Worm (Caenorhabditis elegans) whole organism, L4 larva: Measurements from ENCODE around the gene srx-84.
A peak's percentile ranks its signal among the peaks of the same experiment; 100 is the strongest.

Experiments used
- F37D6.2 ChIP-seq: sonication (generic microtip); optimal IDR thresholded peaks from 2 replicates; lab custom pipeline; 2016; ENCODE audit warnings: mild to moderate bottlenecking, missing genetic modification characterization, missing compliant biosample characterization
- F44E2.7 ChIP-seq: fragments of 200-800 bp; sonication (Bioruptor generic); IDR thresholded peaks from 2 replicates; pipeline ENCODE4 v2.1.2; 2022; ENCODE audit warnings: missing genetic modification characterization, missing compliant biosample characterization
- R02D3.7 ChIP-seq: fragments of 150-350 bp; sonication (generic microtip); optimal IDR thresholded peaks from 3 replicates; lab custom pipeline; 2014; ENCODE audit warnings: missing biosample characterization, missing genetic modification characterization
- T26A8.4 ChIP-seq: fragments of 200-800 bp; sonication (Bioruptor generic); IDR thresholded peaks from 2 replicates; pipeline ENCODE4 v1.3.6; 2022; ENCODE audit warnings: missing genetic modification characterization, missing compliant biosample characterization
- Y105C5A.15 ChIP-seq: fragments of 200-800 bp; sonication (Bioruptor generic); IDR thresholded peaks from 2 replicates; pipeline ENCODE4 v1.3.6; 2022; ENCODE audit warnings: missing genetic modification characterization, missing compliant biosample characterization
- Y48G9A.11 ChIP-seq: fragments of 200-800 bp; sonication (Bioruptor generic); IDR thresholded peaks from 2 replicates; pipeline ENCODE4 v1.3.6; 2022; ENCODE audit warnings: missing genetic modification reagents, missing genetic modification characterization, missing compliant biosample characterization
- Y5F2A.4 ChIP-seq: fragments of 200-800 bp; sonication (Bioruptor generic); optimal IDR thresholded peaks from 2 replicates; lab custom pipeline; 2018; ENCODE audit warnings: mild to moderate bottlenecking, missing genetic modification characterization, missing compliant biosample characterization
- Y75B8A.6 ChIP-seq: fragments of 200-800 bp; sonication (Bioruptor generic); IDR thresholded peaks from 2 replicates; pipeline ENCODE4 v1.3.6; 2022; ENCODE audit warnings: missing genetic modification reagents, missing genetic modification characterization, missing compliant biosample characterization
- ZK337.2 ChIP-seq: fragments of 200-800 bp; sonication (Bioruptor generic); IDR thresholded peaks from 2 replicates; pipeline ENCODE4 v1.3.6; 2022; ENCODE audit warnings: missing genetic modification reagents, missing genetic modification characterization, missing compliant biosample characterization
- ZK546.5 ChIP-seq, 2 experiments: sonication (generic microtip); optimal IDR thresholded peaks; 2 replicates each; lab custom pipeline; 2017; ENCODE audit warnings: missing biosample characterization in 2 of 2, missing genetic modification characterization in 2 of 2
- aha-1 ChIP-seq: fragments of 150-350 bp; peaks from one replicate; lab custom pipeline; 2014; ENCODE audit warnings: missing biosample characterization, missing genetic modification characterization
- attf-4 ChIP-seq: sonication (generic microtip); optimal IDR thresholded peaks from 3 replicates; lab custom pipeline; 2017; ENCODE audit warnings: missing biosample characterization, missing genetic modification characterization
- ceh-28 ChIP-seq: fragments of 150-350 bp; optimal IDR thresholded peaks from 2 replicates; lab custom pipeline; 2014; ENCODE audit warnings: missing biosample characterization, missing genetic modification reagents, missing genetic modification characterization
- ceh-62 ChIP-seq: sonication (generic microtip); optimal IDR thresholded peaks from 2 replicates; lab custom pipeline; 2017; ENCODE audit warnings: missing biosample characterization, missing genetic modification characterization
- ces-1 ChIP-seq: fragments of 150-350 bp; sonication (generic microtip); optimal IDR thresholded peaks from 4 replicates; lab custom pipeline; 2014; ENCODE audit warnings: missing biosample characterization, missing genetic modification reagents, missing genetic modification characterization
- cey-2 ChIP-seq: sonication (generic microtip); optimal IDR thresholded peaks from 3 replicates; lab custom pipeline; 2017; ENCODE audit warnings: missing genetic modification characterization, mild to moderate bottlenecking, missing compliant biosample characterization, antibody characterized with exemption, borderline replicate concordance; ENCODE audit not compliant: insufficient read depth
- ctbp-1 ChIP-seq: fragments of 200-800 bp; sonication (Bioruptor generic); IDR thresholded peaks from 2 replicates; pipeline ENCODE4 v1.3.6; 2022; ENCODE audit warnings: missing genetic modification reagents, missing genetic modification characterization, missing compliant biosample characterization
- daf-12 ChIP-seq: fragments of 150-350 bp; optimal IDR thresholded peaks from 2 replicates; lab custom pipeline; 2014; ENCODE audit warnings: missing biosample characterization, missing genetic modification reagents, missing genetic modification characterization
- daf-16 ChIP-seq, 3 experiments: sonication (generic microtip); optimal IDR thresholded peaks; 2 replicates each; lab custom pipeline; 2016 to 2017; ENCODE audit warnings: missing genetic modification characterization in 3 of 3, missing genetic modification reagents in 3 of 3, mild to moderate bottlenecking in 2 of 3, missing compliant biosample characterization in 2 of 3, missing biosample characterization in 1 of 3, moderate library complexity in 1 of 3
- dmd-6 ChIP-seq: fragments of 200-800 bp; sonication (Bioruptor generic); IDR thresholded peaks from 2 replicates; pipeline ENCODE4 v1.3.6; 2022; ENCODE audit warnings: missing genetic modification reagents, missing genetic modification characterization, missing compliant biosample characterization
- dpl-1 ChIP-seq: fragments of 150-350 bp; optimal IDR thresholded peaks from 2 replicates; lab custom pipeline; 2014; ENCODE audit warnings: missing biosample characterization, missing genetic modification reagents, missing genetic modification characterization
- duxl-1 ChIP-seq: sonication (generic microtip); optimal IDR thresholded peaks from 2 replicates; lab custom pipeline; 2016; ENCODE audit warnings: mild to moderate bottlenecking, missing genetic modification characterization, moderate library complexity, missing compliant biosample characterization; ENCODE audit not compliant: poor library complexity
- dve-1 ChIP-seq: sonication (generic microtip); optimal IDR thresholded peaks from 2 replicates; lab custom pipeline; 2017; ENCODE audit warnings: antibody characterized with exemption, mild to moderate bottlenecking, missing genetic modification characterization, missing compliant biosample characterization; ENCODE audit not compliant: insufficient read depth
- egl-27 ChIP-seq: sonication (generic microtip); optimal IDR thresholded peaks from 3 replicates; lab custom pipeline; 2017; ENCODE audit warnings: missing biosample characterization, missing genetic modification reagents, missing genetic modification characterization
- fkh-10 ChIP-seq: fragments of 150-350 bp; optimal IDR thresholded peaks from 2 replicates; lab custom pipeline; 2014; ENCODE audit warnings: missing biosample characterization, missing genetic modification reagents, missing genetic modification characterization
- hif-1 ChIP-seq, 2 experiments: sonication (generic microtip); optimal IDR thresholded peaks; 2 replicates each; lab custom pipeline; 2016 to 2017; ENCODE audit warnings: missing compliant biosample characterization in 2 of 2, missing genetic modification characterization in 2 of 2, missing genetic modification reagents in 2 of 2, missing genotype in 2 of 2, mild to moderate bottlenecking in 1 of 2
- hlh-11 ChIP-seq: fragments of 200-800 bp; sonication (Bioruptor generic); optimal IDR thresholded peaks from 2 replicates; lab custom pipeline; 2018; ENCODE audit warnings: mild to moderate bottlenecking, missing genetic modification characterization, missing compliant biosample characterization
- jun-1 ChIP-seq: fragments of 150-350 bp; optimal IDR thresholded peaks from 2 replicates; lab custom pipeline; 2014; ENCODE audit warnings: missing biosample characterization, missing genetic modification reagents, missing genetic modification characterization
- lim-7 ChIP-seq: fragments of 200-800 bp; sonication (Bioruptor generic); IDR thresholded peaks from 2 replicates; pipeline ENCODE4 v1.3.6; 2022; ENCODE audit warnings: missing genetic modification characterization, missing compliant biosample characterization
- lir-3 ChIP-seq: sonication (generic microtip); optimal IDR thresholded peaks from 2 replicates; lab custom pipeline; 2016; ENCODE audit warnings: mild to moderate bottlenecking, missing genetic modification characterization, missing compliant biosample characterization
- lsy-2 ChIP-seq, 2 experiments: fragments of 150-350 bp in 1 of 2; sonication (generic microtip) in 1 of 2; optimal IDR thresholded peaks; 2 replicates each; lab custom pipeline; 2014 to 2017; ENCODE audit warnings: missing biosample characterization in 2 of 2, missing genetic modification characterization in 2 of 2
- madf-5 ChIP-seq, 2 experiments: fragments of 200-800 bp; sonication (Bioruptor generic); IDR thresholded peaks; 2 replicates each; pipeline ENCODE4 v1.3.6; 2022; ENCODE audit warnings: missing compliant biosample characterization in 2 of 2, missing genetic modification characterization in 2 of 2
- madf-9 ChIP-seq: fragments of 200-800 bp; sonication (Bioruptor generic); conservative IDR thresholded peaks from 2 replicates; pipeline ENCODE4 v1.3.6; 2022; ENCODE audit warnings: missing genetic modification reagents, missing genetic modification characterization, missing compliant biosample characterization
- mes-2 ChIP-seq: sonication (generic microtip); optimal IDR thresholded peaks from 2 replicates; lab custom pipeline; 2016; ENCODE audit warnings: missing genotype, mild to moderate bottlenecking, missing genetic modification characterization, missing compliant biosample characterization; ENCODE audit not compliant: poor library complexity, severe bottlenecking
- mxl-3 ChIP-seq: fragments of 200-800 bp; sonication (Bioruptor generic); optimal IDR thresholded peaks from 2 replicates; lab custom pipeline; 2018; ENCODE audit warnings: mild to moderate bottlenecking, missing genetic modification characterization, missing compliant biosample characterization
- nhr-41 ChIP-seq: fragments of 200-800 bp; sonication (Bioruptor generic); IDR thresholded peaks from 2 replicates; pipeline ENCODE4 v1.3.6; 2022; ENCODE audit warnings: missing genetic modification reagents, missing genetic modification characterization, missing compliant biosample characterization
- nhr-6 ChIP-seq: fragments of 150-350 bp; optimal IDR thresholded peaks from 2 replicates; lab custom pipeline; 2014; ENCODE audit warnings: missing biosample characterization, missing genetic modification characterization
- pha-4 ChIP-seq, 2 experiments: fragments of 150-350 bp in 1 of 2; fragments of 200-800 bp in 1 of 2; sonication (Bioruptor generic) in 1 of 2; IDR thresholded peaks in 1 of 2; optimal IDR thresholded peaks in 1 of 2; 2 replicates each; pipeline versions ENCODE4 v1.3.6 to Lab custom; 2014 to 2022; ENCODE audit warnings: missing genetic modification characterization in 2 of 2, missing genetic modification reagents in 2 of 2, missing biosample characterization in 1 of 2, missing compliant biosample characterization in 1 of 2
- pqm-1 ChIP-seq: sonication (generic microtip); optimal IDR thresholded peaks from 2 replicates; lab custom pipeline; 2017; ENCODE audit warnings: missing biosample characterization, missing genetic modification characterization
- rbr-2 ChIP-seq: sonication (generic microtip); optimal IDR thresholded peaks from 2 replicates; lab custom pipeline; 2016; ENCODE audit warnings: missing genotype, missing genetic modification characterization, missing compliant biosample characterization
- set-16 ChIP-seq: fragments of 200-800 bp; sonication (Bioruptor generic); IDR thresholded peaks from 2 replicates; pipeline ENCODE4 v1.3.6; 2022; ENCODE audit warnings: missing genetic modification reagents, missing genetic modification characterization, missing compliant biosample characterization
- skn-1 ChIP-seq: fragments of 150-350 bp; optimal IDR thresholded peaks from 2 replicates; lab custom pipeline; 2014; ENCODE audit warnings: missing biosample characterization, missing genetic modification characterization
- snpc-1.2 ChIP-seq: fragments of 200-800 bp; sonication (Bioruptor generic); IDR thresholded peaks from 2 replicates; pipeline ENCODE4 v1.3.6; 2022; ENCODE audit warnings: missing genetic modification reagents, missing genetic modification characterization, missing compliant biosample characterization
- spr-1 ChIP-seq: sonication (generic microtip); optimal IDR thresholded peaks from 2 replicates; lab custom pipeline; 2016; ENCODE audit warnings: mild to moderate bottlenecking, missing genetic modification characterization, missing compliant biosample characterization
- spr-3 ChIP-seq: fragments of 200-800 bp; sonication (Bioruptor generic); optimal IDR thresholded peaks from 2 replicates; lab custom pipeline; 2018; ENCODE audit warnings: mild to moderate bottlenecking, missing genetic modification characterization, missing compliant biosample characterization
- unc-130 ChIP-seq: sonication (generic microtip); optimal IDR thresholded peaks from 2 replicates; lab custom pipeline; 2016; ENCODE audit warnings: missing genetic modification reagents, missing genetic modification characterization, missing compliant biosample characterization
- zag-1 ChIP-seq: fragments of 150-350 bp; optimal IDR thresholded peaks from 2 replicates; lab custom pipeline; 2014; ENCODE audit warnings: missing biosample characterization, missing genetic modification characterization
- zfp-3 ChIP-seq: fragments of 200-800 bp; sonication (Bioruptor generic); conservative IDR thresholded peaks from 2 replicates; pipeline ENCODE4 v1.3.6; 2022; ENCODE audit warnings: missing genetic modification reagents, missing genetic modification characterization, missing compliant biosample characterization
- zip-2 ChIP-seq: fragments of 150-350 bp; optimal IDR thresholded peaks from 2 replicates; lab custom pipeline; 2014; ENCODE audit warnings: missing biosample characterization, missing genetic modification characterization
- ztf-7 ChIP-seq: fragments of 150-350 bp; optimal IDR thresholded peaks from 2 replicates; lab custom pipeline; 2014; ENCODE audit warnings: missing biosample characterization, missing genetic modification characterization

Gene srx-84

DNA sequence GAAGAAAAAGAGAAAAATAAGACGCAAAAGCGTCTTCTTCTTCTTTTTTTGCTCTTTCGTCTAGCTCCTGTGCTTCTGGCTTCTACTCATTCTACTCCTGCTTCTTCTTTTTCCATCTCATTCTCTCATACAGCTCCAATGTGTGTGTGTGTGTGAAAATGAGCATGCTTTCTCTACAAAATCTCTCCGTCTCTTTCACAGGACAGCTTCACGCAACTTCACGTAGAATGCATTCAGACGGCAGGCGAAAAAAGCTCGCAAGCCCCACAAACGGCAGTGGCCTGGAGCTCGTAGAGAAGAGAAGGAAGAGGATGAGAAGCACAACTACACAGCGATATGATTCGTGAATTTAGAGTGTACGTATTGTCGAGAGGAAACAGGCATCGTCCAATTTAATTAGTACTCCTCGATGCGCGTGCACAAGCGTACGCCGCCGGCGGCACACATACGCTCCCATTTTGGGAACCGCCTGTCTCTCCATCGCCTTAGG, 42.4 kb downstream of the srx-84 start:
- TF ChIP-seq cey-2 (tag; lab: Kevin White, UChicago) = no peak
- TF ChIP-seq spr-1 (tag; lab: Kevin White, UChicago) = no peak
- no peak for TF ChIP-seq skn-1 (tag; lab: Kevin White, UChicago)
- TF ChIP-seq spr-3 = no peak
- no peak for TF ChIP-seq ceh-62
- no peak for TF ChIP-seq unc-130 (GFP tag; lab: Kevin White, UChicago)
- TF ChIP-seq nhr-41 (GFP tag; lab: Robert Waterston, UW) = no peak
- peak; percentile 45 to 60 for TF ChIP-seq lsy-2 (tag; optimal IDR thresholded peaks at IDR 0.05; lab: Kevin White, UChicago)
- TF ChIP-seq dve-1 (tag; lab: Kevin White, UChicago) = no peak
- TF ChIP-seq ZK337.2 (GFP tag; lab: Robert Waterston, UW) = no peak
- TF ChIP-seq ceh-28 (tag; lab: Kevin White, UChicago) = no peak
- no peak for TF ChIP-seq lir-3 (tag; lab: Kevin White, UChicago)
- TF ChIP-seq mxl-3 (GFP tag; lab: Kevin White, UChicago) = peak; percentile 15
- no peak for TF ChIP-seq Y105C5A.15 (GFP tag; lab: Robert Waterston, UW)
- no peak for TF ChIP-seq ZK546.5 (tag; optimal IDR thresholded peaks at IDR 0.05; lab: Kevin White, UChicago)
- no peak for TF ChIP-seq zag-1 (tag; lab: Kevin White, UChicago)
- peak; percentile 85 for TF ChIP-seq ctbp-1
- peak; percentile 98 for TF ChIP-seq aha-1 (tag; lab: Kevin White, UChicago)
- no peak for TF ChIP-seq pqm-1 (tag; lab: Kevin White, UChicago)
- TF ChIP-seq Y48G9A.11 (GFP tag; lab: Robert Waterston, UW) = no peak
- no peak for TF ChIP-seq duxl-1 (tag; lab: Kevin White, UChicago)
- TF ChIP-seq hlh-11 (tag; lab: Kevin White, UChicago) = peak; percentile 30
- TF ChIP-seq dmd-6 (GFP tag; lab: Robert Waterston, UW) = no peak; the same call in 1 of the 2 replicates
- TF ChIP-seq zip-2 (tag; lab: Kevin White, UChicago) = no peak
- no peak for TF ChIP-seq zfp-3 (GFP tag; lab: Robert Waterston, UW)
- no peak for TF ChIP-seq snpc-1.2
- no peak for TF ChIP-seq dpl-1 (GFP tag; lab: Kevin White, UChicago)
- 0 out of 2 replicates have a peak, but pooled peaks have one; percentile 7 for TF ChIP-seq pha-4 (GFP tag; IDR thresholded peaks at IDR 0.05; lab: Robert Waterston, UW)
- TF ChIP-seq pha-4 (tag; optimal IDR thresholded peaks at IDR 0.05; lab: Kevin White, UChicago) = no peak
- TF ChIP-seq R02D3.7 = no peak
- no peak for TF ChIP-seq lim-7
- TF ChIP-seq madf-9 (GFP tag; lab: Robert Waterston, UW) = no peak
- TF ChIP-seq fkh-10 (GFP tag; lab: Kevin White, UChicago) = peak; percentile 41
- TF ChIP-seq daf-16 (GFP tag; optimal IDR thresholded peaks at IDR 0.05; lab: Kevin White, UChicago) = no peak
- TF ChIP-seq daf-16 (tag; optimal IDR thresholded peaks at IDR 0.05; lab: Kevin White, UChicago) = no peak
- TF ChIP-seq F37D6.2 (tag; lab: Kevin White, UChicago) = peak; percentile 53
- peak in 1 of 2 experiments; percentile 40 for TF ChIP-seq hif-1 (tag; optimal IDR thresholded peaks at IDR 0.05; lab: Kevin White, UChicago)
- TF ChIP-seq ztf-7 (tag; lab: Kevin White, UChicago) = no peak
- no peak for TF ChIP-seq daf-12 (tag; lab: Kevin White, UChicago)
- no peak for TF ChIP-seq F44E2.7 (GFP tag; lab: Robert Waterston, UW)
- TF ChIP-seq jun-1 (tag; lab: Kevin White, UChicago) = no peak
- TF ChIP-seq egl-27 = no peak
- peak; percentile 44 for TF ChIP-seq ces-1 (GFP tag; lab: Kevin White, UChicago)
- TF ChIP-seq T26A8.4 (GFP tag; lab: Robert Waterston, UW) = no peak
- TF ChIP-seq rbr-2 = peak; percentile 76
- TF ChIP-seq nhr-6 (tag; lab: Kevin White, UChicago) = no peak
- TF ChIP-seq Y5F2A.4 (GFP tag; lab: Kevin White, UChicago) = no peak
- TF ChIP-seq attf-4 (tag; lab: Kevin White, UChicago) = no peak
- no peak for TF ChIP-seq mes-2 (tag; lab: Kevin White, UChicago)
- TF ChIP-seq madf-5 (GFP tag; IDR thresholded peaks at IDR 0.05; lab: Robert Waterston, UW) = no peak
- TF ChIP-seq set-16 (GFP tag; lab: Robert Waterston, UW) = no peak
- no peak for TF ChIP-seq Y75B8A.6 (GFP tag; lab: Robert Waterston, UW)
